Worm (Caenorhabditis elegans) whole organism, L3 larva: Measurements from ENCODE around the gene K03H1.7.

Experiments used
- R02D3.7 ChIP-seq: fragments of 150-350 bp; optimal IDR thresholded peaks from 2 replicates; lab custom pipeline; 2014; ENCODE audit warnings: missing biosample characterization, missing genetic modification characterization
- ZK546.5 ChIP-seq: sonication (generic microtip); optimal IDR thresholded peaks from 2 replicates; lab custom pipeline; 2017; ENCODE audit warnings: missing biosample characterization, missing genetic modification characterization
- ama-1 ChIP-seq: fragments of 150-350 bp; optimal IDR thresholded peaks from 2 replicates; lab custom pipeline; 2018
- ceh-28 ChIP-seq: fragments of 150-350 bp; optimal IDR thresholded peaks from 2 replicates; lab custom pipeline; 2014; ENCODE audit warnings: missing biosample characterization, missing genetic modification reagents, missing genetic modification characterization
- ceh-9 ChIP-seq: sonication (generic microtip); optimal IDR thresholded peaks from 2 replicates; lab custom pipeline; 2018; ENCODE audit warnings: missing biosample characterization, missing genetic modification characterization
- egl-27 ChIP-seq: sonication (generic microtip); optimal IDR thresholded peaks from 4 replicates; lab custom pipeline; 2017; ENCODE audit warnings: missing biosample characterization, missing genetic modification reagents, missing genetic modification characterization
- egl-5 ChIP-seq: fragments of 150-350 bp; optimal IDR thresholded peaks from 2 replicates; lab custom pipeline; 2017; ENCODE audit warnings: missing biosample characterization, missing genetic modification reagents, missing genetic modification characterization, inconsistent platforms
- elt-2 ChIP-seq: sonication (generic microtip); optimal IDR thresholded peaks from 2 replicates; lab custom pipeline; 2016; ENCODE audit warnings: missing genetic modification reagents, mild to moderate bottlenecking, missing genetic modification characterization, missing compliant biosample characterization
- eor-1 ChIP-seq, 2 experiments: fragments of 150-350 bp; optimal IDR thresholded peaks; 2 replicates each; lab custom pipeline; 2014 to 2018; ENCODE audit warnings: missing biosample characterization in 2 of 2, missing genetic modification characterization in 2 of 2
- fkh-10 ChIP-seq: sonication (generic microtip); optimal IDR thresholded peaks from 2 replicates; lab custom pipeline; 2017; ENCODE audit warnings: missing biosample characterization, missing genetic modification reagents, missing genetic modification characterization
- fkh-2 ChIP-seq: fragments of 150-350 bp; optimal IDR thresholded peaks from 2 replicates; lab custom pipeline; 2014; ENCODE audit warnings: missing biosample characterization, missing genetic modification reagents, missing genetic modification characterization
- fos-1 ChIP-seq: fragments of 150-350 bp; optimal IDR thresholded peaks from 2 replicates; lab custom pipeline; 2014; ENCODE audit warnings: missing biosample characterization, missing genetic modification characterization
- hmg-11 ChIP-seq: sonication (generic microtip); optimal IDR thresholded peaks from 2 replicates; lab custom pipeline; 2016; ENCODE audit warnings: missing genetic modification characterization, missing compliant biosample characterization
- jun-1 ChIP-seq: fragments of 150-350 bp; optimal IDR thresholded peaks from 2 replicates; lab custom pipeline; 2014; ENCODE audit warnings: missing biosample characterization, missing genetic modification reagents, missing genetic modification characterization
- lin-15B ChIP-seq: fragments of 150-350 bp; optimal IDR thresholded peaks from 2 replicates; lab custom pipeline; 2014; ENCODE audit warnings: missing biosample characterization, missing genetic modification characterization
- lin-39 ChIP-seq: fragments of 150-350 bp; optimal IDR thresholded peaks from 2 replicates; lab custom pipeline; 2018; ENCODE audit warnings: missing biosample characterization, missing genetic modification reagents, missing genetic modification characterization
- nhr-12 ChIP-seq: fragments of 150-350 bp; optimal IDR thresholded peaks from 2 replicates; lab custom pipeline; 2014; ENCODE audit warnings: missing biosample characterization, missing genetic modification characterization
- nhr-23 ChIP-seq: fragments of 150-350 bp; optimal IDR thresholded peaks from 2 replicates; lab custom pipeline; 2014; ENCODE audit warnings: missing biosample characterization, missing genetic modification reagents, missing genetic modification characterization
- nhr-237 ChIP-seq: fragments of 150-350 bp; optimal IDR thresholded peaks from 2 replicates; lab custom pipeline; 2014; ENCODE audit warnings: missing biosample characterization, missing genetic modification characterization
- nhr-28 ChIP-seq: fragments of 150-350 bp; optimal IDR thresholded peaks from 2 replicates; lab custom pipeline; 2014; ENCODE audit warnings: missing biosample characterization, missing genetic modification characterization
- nhr-43 ChIP-seq: sonication (generic microtip); optimal IDR thresholded peaks from 2 replicates; lab custom pipeline; 2016; ENCODE audit warnings: mild to moderate bottlenecking, missing genetic modification characterization, missing compliant biosample characterization; ENCODE audit not compliant: poor library complexity, severe bottlenecking
- nhr-67 ChIP-seq: fragments of 150-350 bp; optimal IDR thresholded peaks from 2 replicates; lab custom pipeline; 2014; ENCODE audit warnings: missing biosample characterization, missing genetic modification characterization
- nhr-76 ChIP-seq: fragments of 150-350 bp; sonication (generic microtip); optimal IDR thresholded peaks from 5 replicates; lab custom pipeline; 2014; ENCODE audit warnings: missing biosample characterization, missing genetic modification characterization
- nhr-77 ChIP-seq: fragments of 150-350 bp; optimal IDR thresholded peaks from 2 replicates; lab custom pipeline; 2014; ENCODE audit warnings: missing biosample characterization, missing genetic modification characterization
- pha-4 ChIP-seq: fragments of 150-350 bp; optimal IDR thresholded peaks from 2 replicates; lab custom pipeline; 2014; ENCODE audit warnings: missing biosample characterization, missing genetic modification reagents, missing genetic modification characterization
- pqm-1 ChIP-seq: fragments of 150-350 bp; optimal IDR thresholded peaks from 2 replicates; lab custom pipeline; 2017; ENCODE audit warnings: missing biosample characterization, missing genetic modification characterization, inconsistent platforms
- sea-2 ChIP-seq: fragments of 150-350 bp; sonication (generic microtip); optimal IDR thresholded peaks from 4 replicates; lab custom pipeline; 2014; ENCODE audit warnings: missing biosample characterization, missing genetic modification reagents, missing genetic modification characterization
- skn-1 ChIP-seq: fragments of 150-350 bp; optimal IDR thresholded peaks from 2 replicates; lab custom pipeline; 2014; ENCODE audit warnings: missing biosample characterization, missing genetic modification characterization
- snpc-4 ChIP-seq: fragments of 150-350 bp; optimal IDR thresholded peaks from 2 replicates; lab custom pipeline; 2014; ENCODE audit warnings: missing biosample characterization, missing genetic modification characterization
- unc-39 ChIP-seq: sonication (generic microtip); optimal IDR thresholded peaks from 4 replicates; lab custom pipeline; 2017; ENCODE audit warnings: missing biosample characterization, missing genetic modification characterization
- zag-1 ChIP-seq: fragments of 150-350 bp; optimal IDR thresholded peaks from 2 replicates; lab custom pipeline; 2014; ENCODE audit warnings: missing biosample characterization, missing genetic modification characterization
- ztf-4 ChIP-seq: fragments of 150-350 bp; optimal IDR thresholded peaks from 2 replicates; lab custom pipeline; 2014; ENCODE audit warnings: missing biosample characterization, missing genetic modification characterization

K03H1.7 gene

DNA sequence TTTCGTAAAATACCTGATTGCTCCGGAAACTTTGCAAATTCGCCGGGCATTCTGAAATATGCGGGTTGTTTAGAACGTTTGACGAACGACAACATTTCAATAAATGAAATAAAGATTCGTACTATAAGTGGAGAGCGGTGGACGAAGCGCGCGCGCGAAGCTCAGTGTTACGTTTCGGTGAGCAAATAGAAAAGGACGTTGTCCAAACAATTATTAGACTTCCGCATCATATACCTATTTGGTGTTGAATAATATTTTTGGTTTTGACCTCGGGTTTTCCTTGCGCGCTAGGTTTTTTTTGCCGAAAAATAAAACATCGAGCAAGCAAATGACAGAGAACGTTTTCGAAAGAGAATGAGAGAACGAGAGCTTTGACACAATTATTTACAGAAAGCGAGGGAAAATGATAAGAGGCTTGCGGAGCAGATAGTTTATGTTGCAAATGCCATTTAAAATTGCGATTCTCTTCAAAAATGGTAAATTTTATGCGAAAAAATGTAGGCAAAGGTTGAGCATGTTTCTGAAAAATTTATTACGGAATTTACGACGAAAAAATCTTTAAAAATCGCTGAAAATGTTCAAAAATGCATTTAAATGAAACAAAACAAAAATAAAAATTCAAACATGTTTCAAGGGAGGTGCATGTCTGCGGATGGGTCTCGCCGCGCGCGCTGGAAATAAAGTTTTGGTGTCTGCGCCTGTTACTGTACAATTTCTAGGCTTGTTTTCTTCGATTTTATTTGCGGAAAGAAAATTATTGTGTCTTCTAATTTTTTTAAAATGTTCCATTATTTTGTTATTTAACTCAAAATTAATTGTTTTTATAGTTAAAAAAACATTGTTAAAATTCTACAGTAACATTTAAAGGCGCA is 36.4 kb upstream of the K03H1.7 start, which contains the start of the genes cyld-1 and F40F12.9:
cyld-1 (minus strand) TSS at position 51 of the 872 bp plus-strand sequence.
F40F12.9 (plus strand) TSS at position 721 of the 872 bp plus-strand sequence.
- TF ChIP-seq elt-2 (tag; lab: Kevin White, UChicago) (peak; percentile 45), pha-4 (tag; lab: Kevin White, UChicago) (peak; percentile 87), hmg-11 (no peak), jun-1 (tag; lab: Kevin White, UChicago) (no peak)

DNA sequence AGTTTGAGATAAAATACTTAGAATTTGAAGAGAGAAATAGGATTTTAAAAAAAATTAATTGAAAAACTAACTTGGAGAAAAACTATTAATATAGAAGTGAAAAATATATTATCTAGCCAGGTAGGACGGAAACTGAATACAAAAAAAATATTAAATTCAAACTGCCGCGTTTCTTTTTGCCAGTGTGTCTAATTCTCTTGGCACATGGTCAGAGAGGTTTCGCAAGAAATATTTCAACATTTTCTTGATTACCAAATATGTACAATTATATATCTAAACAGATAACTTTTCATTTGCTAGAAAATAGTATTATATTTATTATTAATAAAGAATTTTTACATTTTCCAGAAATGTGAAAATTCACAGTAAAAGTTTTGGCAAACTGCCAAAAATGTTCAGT is 34.7 kb upstream of the K03H1.7 start:
- TF ChIP-seq nhr-43 (tag; lab: Kevin White, UChicago) (no peak), fos-1 (tag; lab: Kevin White, UChicago) (no peak), ztf-4 (tag; lab: Kevin White, UChicago) (no peak), egl-5 (tag; lab: Kevin White, UChicago) (no peak), nhr-77 (no peak), R02D3.7 (tag; lab: Kevin White, UChicago) (no peak)

DNA sequence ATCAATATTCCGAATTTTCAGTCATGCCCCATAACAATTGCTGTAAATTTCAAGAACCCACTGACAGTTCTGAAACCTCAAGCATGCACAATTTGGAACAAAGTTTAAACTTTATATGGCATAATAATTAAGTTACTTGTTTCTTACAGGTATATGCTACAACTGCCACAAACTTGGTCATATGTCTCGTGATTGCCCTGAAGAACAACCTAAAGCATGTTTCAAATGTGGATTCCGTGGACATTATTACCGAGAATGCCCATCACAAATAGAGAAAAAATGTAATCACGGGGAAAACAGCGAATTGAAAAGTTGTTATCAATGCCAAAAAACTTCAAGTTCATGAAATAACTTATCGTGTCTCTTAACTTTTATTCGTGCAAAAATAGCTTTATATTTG is 34.2 kb upstream of the K03H1.7 start:
- no peak for TF ChIP-seq nhr-237 (tag; lab: Kevin White, UChicago)
- TF ChIP-seq elt-2 (tag; lab: Kevin White, UChicago), result peak; percentile 17
- no peak for TF ChIP-seq egl-27
- TF ChIP-seq ceh-9 (tag; lab: Kevin White, UChicago), result no peak

DNA sequence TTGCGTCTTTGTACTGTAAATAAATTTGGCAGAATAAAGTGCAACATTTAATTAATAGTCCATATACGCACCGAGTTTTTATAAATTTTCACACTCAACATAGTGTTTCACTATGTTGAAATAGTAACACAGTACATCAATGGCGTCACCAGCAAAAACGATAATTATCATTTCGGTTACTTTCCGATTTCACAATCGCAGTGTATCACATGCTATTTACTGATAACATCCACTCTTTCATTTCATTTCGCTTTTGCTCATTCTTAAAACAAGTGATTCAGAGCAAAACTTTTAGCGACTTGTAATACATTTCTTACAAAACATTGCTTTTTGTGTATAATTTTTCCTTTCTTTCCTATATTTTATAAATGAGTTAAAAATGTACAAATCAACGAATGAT is 33.5 kb upstream of the K03H1.7 start, which contains the start of gene cbp-3:
cbp-3 (plus strand) TSS at position 272 of the 400 bp plus-strand sequence.
- TF ChIP-seq pqm-1 (tag; lab: Kevin White, UChicago) (peak; percentile 93), pha-4 (tag; lab: Kevin White, UChicago) (peak; percentile 66), elt-2 (tag; lab: Kevin White, UChicago) (peak; percentile 83), lin-15B (tag; lab: Kevin White, UChicago) (no peak)

DNA sequence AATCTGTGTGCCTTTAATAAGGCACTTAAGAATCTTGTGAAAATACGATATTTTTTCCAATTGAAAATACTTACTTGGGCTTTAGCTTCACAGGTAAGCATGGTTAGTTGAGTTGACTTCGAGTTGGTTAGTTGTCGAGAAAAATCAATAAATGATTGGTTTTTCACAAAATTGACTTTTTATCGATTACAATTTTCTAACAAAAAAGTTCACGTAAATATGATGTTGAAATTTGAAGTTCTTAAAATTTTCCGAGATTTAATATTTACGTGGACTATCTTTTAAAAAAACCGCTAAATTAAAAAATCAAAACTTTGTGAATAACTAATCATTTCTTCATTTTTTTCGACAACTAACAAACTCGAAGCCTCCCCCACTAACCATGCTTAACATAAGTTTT is 26.4 kb upstream of the K03H1.7 start, which contains the start of gene F40F12.3:
F40F12.3 (minus strand) TSS at position 101 of the 400 bp plus-strand sequence.
- no peak for TF ChIP-seq eor-1 (tag; optimal IDR thresholded peaks at IDR 0.05; lab: Kevin White, UChicago)

DNA sequence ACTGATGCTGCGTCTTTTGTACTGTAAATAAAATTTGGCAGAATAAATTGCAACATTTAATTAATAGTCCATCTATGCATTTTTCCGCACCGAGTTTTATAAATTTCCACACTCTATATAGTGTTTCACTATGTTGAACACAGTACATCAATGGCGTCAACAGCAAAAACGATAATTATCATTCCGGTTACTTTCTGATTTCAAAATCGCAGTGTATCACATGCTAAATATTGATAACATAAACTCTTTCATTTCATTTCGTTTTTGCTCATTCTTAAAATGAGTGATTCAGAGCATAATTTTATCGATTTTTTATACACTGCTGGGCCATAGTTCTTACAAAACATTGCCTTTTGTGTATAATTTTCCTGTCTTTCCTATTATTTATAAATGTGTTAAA is 24.9 kb upstream of the K03H1.7 start:
- TF ChIP-seq pha-4 (tag; lab: Kevin White, UChicago) (peak; percentile 43), ceh-28 (peak; percentile 2), nhr-237 (tag; lab: Kevin White, UChicago) (no peak), pqm-1 (tag; lab: Kevin White, UChicago) (peak; percentile 71), ceh-9 (tag; lab: Kevin White, UChicago) (no peak), elt-2 (tag; lab: Kevin White, UChicago) (peak; percentile 71), sea-2 (GFP tag; lab: Kevin White, UChicago) (no peak), egl-5 (tag; lab: Kevin White, UChicago) (no peak)

DNA sequence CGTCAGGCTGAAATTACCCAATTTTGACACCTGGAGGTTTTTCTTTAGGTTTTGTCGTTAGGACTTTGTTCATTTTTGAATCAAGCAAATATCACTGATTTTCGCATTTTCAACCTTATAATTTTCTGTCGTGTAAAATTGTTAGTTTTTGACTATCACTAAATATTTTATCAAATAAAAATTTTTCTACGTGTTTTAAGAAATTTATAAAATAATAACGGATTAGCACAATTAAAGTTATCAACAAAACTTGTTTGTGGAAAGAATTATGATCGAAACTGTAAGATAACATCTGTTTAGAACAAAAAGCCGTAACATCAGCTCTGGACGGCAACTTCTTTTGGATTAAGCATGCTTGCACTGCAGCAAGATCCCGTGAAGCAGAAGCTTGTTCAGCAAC is 24.3 kb upstream of the K03H1.7 start, which contains the start of gene cbp-2:
cbp-2 (plus strand) TSS at position 301 of the 400 bp plus-strand sequence.
- no peak for TF ChIP-seq snpc-4 (tag; lab: Kevin White, UChicago)
- TF ChIP-seq fkh-2 (tag; lab: Kevin White, UChicago), result no peak
- TF ChIP-seq nhr-76 (tag; lab: Kevin White, UChicago), result no peak
- TF ChIP-seq unc-39 (tag; lab: Kevin White, UChicago), result no peak
- TF ChIP-seq hmg-11, result no peak
- TF ChIP-seq ZK546.5 (tag; lab: Kevin White, UChicago), result no peak
- no peak for TF ChIP-seq nhr-28 (tag; lab: Kevin White, UChicago)
- TF ChIP-seq nhr-23 (tag; lab: Kevin White, UChicago), result no peak
- no peak for TF ChIP-seq ama-1
- TF ChIP-seq pqm-1 (tag; lab: Kevin White, UChicago), result no peak
- TF ChIP-seq lin-39 (tag; lab: Kevin White, UChicago), result no peak
- no peak for TF ChIP-seq sea-2 (GFP tag; lab: Kevin White, UChicago)
- TF ChIP-seq fos-1 (tag; lab: Kevin White, UChicago), result no peak
- no peak for TF ChIP-seq nhr-237 (tag; lab: Kevin White, UChicago)
- no peak for TF ChIP-seq nhr-12
- TF ChIP-seq zag-1 (tag; lab: Kevin White, UChicago), result no peak
- TF ChIP-seq fkh-10 (GFP tag; lab: Kevin White, UChicago), result no peak
- TF ChIP-seq skn-1 (tag; lab: Kevin White, UChicago), result no peak
- TF ChIP-seq nhr-67 (tag; lab: Kevin White, UChicago), result no peak
- TF ChIP-seq pha-4 (tag; lab: Kevin White, UChicago), result no peak
- TF ChIP-seq, all 47 proteins: peak for 0
